Worm (Caenorhabditis elegans): Measurements from ENCODE around the gene K08D10.11.

- TF ChIP-seq nhr-11 (tag; optimal IDR thresholded peaks at IDR 0.05): no peak
- TF ChIP-seq ets-4 (tag; optimal IDR thresholded peaks at IDR 0.05): no peak
Measured at ce11 chrIV:4164392-4164791, 21.6 kb downstream of the K08D10.11 start, which contains the start of gene scrm-8.

All from whole organism, late embryonic.